Fruit fly (Drosophila melanogaster) whole organism, pupa: ENCODE measurements around the gene Amnionless.

ENCODE experiments used
- CG10348 ChIP-seq: fragments of 200-800 bp; sonication (Bioruptor generic); IDR thresholded peaks from 2 replicates; pipeline ENCODE4 v1.3.6; 2022; ENCODE audit warnings: missing biosample characterization, missing genetic modification characterization
- CG12605 ChIP-seq: fragments of 200-800 bp; sonication (Bioruptor generic); IDR thresholded peaks from 2 replicates; pipeline ENCODE4 v1.3.6; 2022; ENCODE audit warnings: missing biosample characterization, missing genetic modification characterization
- CG13204 ChIP-seq: fragments of 200-800 bp; sonication (Bioruptor generic); optimal IDR thresholded peaks from 2 replicates; lab custom pipeline; 2018; ENCODE audit warnings: missing biosample characterization, mild to moderate bottlenecking, missing genetic modification characterization, moderate library complexity
- CG14655 ChIP-seq: fragments of 200-800 bp; sonication (Bioruptor generic); optimal IDR thresholded peaks from 3 replicates; lab custom pipeline; 2017; ENCODE audit warnings: mild to moderate bottlenecking, missing biosample characterization, missing genetic modification reagents, missing genetic modification characterization
- CG15710 ChIP-seq: fragments of 200-800 bp; sonication (Bioruptor generic); optimal IDR thresholded peaks from 2 replicates; lab custom pipeline; 2018; ENCODE audit warnings: missing biosample characterization, mild to moderate bottlenecking, missing genetic modification characterization, moderate library complexity
- CG17806 ChIP-seq: fragments of 200-800 bp; sonication (Bioruptor generic); optimal IDR thresholded peaks from 2 replicates; lab custom pipeline; 2018; ENCODE audit warnings: missing biosample characterization, mild to moderate bottlenecking, missing genetic modification characterization, moderate library complexity
- CG32121 ChIP-seq: fragments of 200-800 bp; sonication (Bioruptor generic); IDR thresholded peaks from 2 replicates; pipeline ENCODE4 v1.3.6; 2022; ENCODE audit warnings: missing biosample characterization, missing genetic modification characterization
- CG34367 ChIP-seq: fragments of 200-800 bp; sonication (Bioruptor generic); optimal IDR thresholded peaks from 2 replicates; lab custom pipeline; 2018; ENCODE audit warnings: missing biosample characterization, mild to moderate bottlenecking, missing genetic modification characterization
- CG4496 ChIP-seq: fragments of 200-800 bp; sonication (Bioruptor generic); IDR thresholded peaks from 3 replicates; pipeline ENCODE4 v1.3.6; 2022; ENCODE audit warnings: missing biosample characterization, missing genetic modification characterization
- CG8159 ChIP-seq: fragments of 200-800 bp; sonication (Bioruptor generic); optimal IDR thresholded peaks from 3 replicates; lab custom pipeline; 2018; ENCODE audit warnings: missing biosample characterization, mild to moderate bottlenecking, missing genetic modification characterization, moderate library complexity
- CG8301 ChIP-seq: fragments of 200-800 bp; sonication (Bioruptor generic); optimal IDR thresholded peaks from 2 replicates; lab custom pipeline; 2018; ENCODE audit warnings: missing biosample characterization, mild to moderate bottlenecking, missing genetic modification characterization
- CG9948 ChIP-seq: fragments of 200-800 bp; sonication (Bioruptor generic); optimal IDR thresholded peaks from 2 replicates; lab custom pipeline; 2018; ENCODE audit warnings: missing biosample characterization, mild to moderate bottlenecking, missing genetic modification characterization, moderate library complexity
- D1 ChIP-seq: fragments of 200-800 bp; sonication (Bioruptor generic); optimal IDR thresholded peaks from 2 replicates; lab custom pipeline; 2018; ENCODE audit warnings: missing biosample characterization, mild to moderate bottlenecking, missing genetic modification characterization, moderate library complexity
- EcR ChIP-seq: fragments of 200-800 bp; sonication (Bioruptor generic); optimal IDR thresholded peaks from 3 replicates; lab custom pipeline; 2019; ENCODE audit warnings: missing biosample characterization, missing genetic modification characterization, mild to moderate bottlenecking, moderate library complexity, missing genetic modification reagents
- Ets98B ChIP-seq: fragments of 200-800 bp; sonication (Bioruptor generic); IDR thresholded peaks from 2 replicates; pipeline ENCODE4 v1.3.6; 2022; ENCODE audit warnings: missing biosample characterization, missing genetic modification characterization
- Pif1A ChIP-seq: fragments of 200-800 bp; sonication (Bioruptor generic); optimal IDR thresholded peaks from 3 replicates; lab custom pipeline; 2016; ENCODE audit warnings: missing biosample characterization, missing genetic modification characterization
- Pif1B ChIP-seq: fragments of 200-800 bp; sonication (Bioruptor generic); optimal IDR thresholded peaks from 3 replicates; lab custom pipeline; 2016; ENCODE audit warnings: missing biosample characterization, missing genetic modification characterization
- Snoo ChIP-seq: fragments of 200-800 bp; sonication (Bioruptor generic); optimal IDR thresholded peaks from 3 replicates; lab custom pipeline; 2017; ENCODE audit warnings: missing biosample characterization, mild to moderate bottlenecking, missing genetic modification characterization, inconsistent platforms
- fd96Ca ChIP-seq: fragments of 200-800 bp; sonication (Bioruptor generic); IDR thresholded peaks from 3 replicates; pipeline ENCODE4 v1.3.6; 2022; ENCODE audit warnings: missing biosample characterization, missing genetic modification characterization
- gl ChIP-seq: fragments of 200-800 bp; sonication (Bioruptor generic); optimal IDR thresholded peaks from 2 replicates; lab custom pipeline; 2018; ENCODE audit warnings: missing biosample characterization, mild to moderate bottlenecking, missing genetic modification characterization
- rn ChIP-seq: fragments of 200-800 bp; sonication (Bioruptor generic); IDR thresholded peaks from 2 replicates; pipeline ENCODE4 v1.3.6; 2022; ENCODE audit warnings: missing biosample characterization, missing genetic modification characterization

Gene Amnionless

dm6 chr2L:247432-247831 is 41.5 kb downstream of the Amnionless start:
- no peak for TF ChIP-seq fd96Ca (GFP tag; lab: Robert Waterston, UW)
- peak; percentile 94 for TF ChIP-seq EcR (GFP tag; lab: Kevin White, UChicago)
- TF ChIP-seq, all 21 proteins: peak for 1

DNA sequence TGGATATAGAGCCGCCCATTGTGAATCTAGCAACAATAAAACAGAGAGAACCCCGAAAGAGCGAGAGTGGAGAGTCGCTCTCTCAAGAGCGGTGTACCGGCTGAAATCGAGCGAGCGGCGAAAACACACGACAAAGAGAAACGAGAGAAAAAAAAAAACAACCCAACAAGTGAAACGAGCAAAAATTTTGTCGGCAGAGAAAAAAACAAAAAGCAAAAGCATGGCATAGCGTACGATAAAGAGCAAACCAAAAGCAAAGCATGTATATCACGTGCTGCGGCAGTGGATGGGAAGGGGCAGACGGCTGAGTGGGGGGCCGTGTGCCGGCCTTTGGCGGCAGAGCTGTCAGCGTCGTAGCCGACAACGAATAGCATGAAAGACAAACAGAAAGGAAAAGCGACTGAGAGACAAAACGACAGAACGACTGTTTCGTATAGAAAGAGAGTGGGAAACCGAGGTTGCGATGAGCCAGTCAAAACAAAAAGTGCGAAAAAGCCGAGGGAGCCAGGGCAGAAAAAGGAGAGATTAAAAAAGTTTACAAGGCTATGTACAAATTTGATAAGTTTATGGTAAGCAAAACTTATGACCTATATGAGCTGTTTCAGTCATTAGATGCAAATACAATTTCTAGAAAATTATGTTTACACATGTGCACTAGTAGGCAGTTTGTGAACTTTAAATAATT is 42.1 kb downstream of the Amnionless start:
- TF ChIP-seq CG4496: peak; percentile 87; the same call in 2 of the 3 replicates
- peak; percentile 25 for TF ChIP-seq CG8301 (tag; lab: Kevin White, UChicago)
- peak; percentile 61 for TF ChIP-seq CG15710 (tag; lab: Kevin White, UChicago)
- no peak for TF ChIP-seq D1
- TF ChIP-seq CG12605 (GFP tag; lab: Robert Waterston, UW): peak; percentile 95
- peak; percentile 20; the same call in 1 of the 2 replicates for TF ChIP-seq rn (GFP tag; lab: Robert Waterston, UW)
- TF ChIP-seq EcR (GFP tag; lab: Kevin White, UChicago): peak; percentile 84
- TF ChIP-seq CG32121 (GFP tag; lab: Robert Waterston, UW): peak; percentile 85; the same call in 1 of the 2 replicates
- peak; percentile 88 for TF ChIP-seq Ets98B (GFP tag; lab: Robert Waterston, UW)
- TF ChIP-seq CG17806 (tag; lab: Kevin White, UChicago): peak; percentile 41
- TF ChIP-seq Pif1B (GFP tag; lab: Kevin White, UChicago): peak; percentile 76
- TF ChIP-seq CG14655 (GFP tag; lab: Kevin White, UChicago): peak; percentile 50
- peak; percentile 58 for TF ChIP-seq CG34367 (tag; lab: Kevin White, UChicago)
- TF ChIP-seq CG8159 (tag; lab: Kevin White, UChicago): peak; percentile 54
- peak; percentile 86 for TF ChIP-seq gl (tag; lab: Kevin White, UChicago)
- no peak for TF ChIP-seq CG10348 (GFP tag; lab: Robert Waterston, UW)
- TF ChIP-seq fd96Ca (GFP tag; lab: Robert Waterston, UW): peak; percentile 82
- peak; percentile 90 for TF ChIP-seq CG13204 (GFP tag; lab: Kevin White, UChicago)
- TF ChIP-seq CG9948: no peak
- peak; percentile 55 for TF ChIP-seq Snoo (tag; lab: Kevin White, UChicago)
- peak; percentile 80 for TF ChIP-seq Pif1A (GFP tag; lab: Kevin White, UChicago)

DNA sequence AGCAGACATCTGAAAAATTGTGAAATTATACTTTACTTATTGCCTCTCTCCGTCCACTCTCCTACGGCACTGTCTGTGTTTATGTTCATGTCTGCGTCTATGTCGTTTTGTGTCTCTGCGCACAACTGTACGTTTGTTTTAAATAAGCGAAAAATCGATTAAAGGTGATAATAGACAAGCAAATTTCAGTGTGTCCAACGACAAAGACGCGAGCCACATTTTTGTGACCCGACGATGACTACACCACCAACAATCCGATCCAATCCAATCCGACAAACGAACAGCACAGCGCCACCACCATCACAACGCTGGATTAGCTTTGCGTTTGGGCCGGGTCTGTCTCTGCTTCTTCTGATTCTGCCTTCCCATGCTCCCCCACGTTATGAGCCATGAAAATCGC is 44.4 kb downstream of the Amnionless start:
- TF ChIP-seq CG4496: no peak
- TF ChIP-seq CG17806 (tag; lab: Kevin White, UChicago): no peak
- TF ChIP-seq Snoo (tag; lab: Kevin White, UChicago): no peak
- no peak for TF ChIP-seq EcR (GFP tag; lab: Kevin White, UChicago)
- TF ChIP-seq CG10348 (GFP tag; lab: Robert Waterston, UW): no peak
- TF ChIP-seq D1: no peak
- no peak for TF ChIP-seq CG15710 (tag; lab: Kevin White, UChicago)
- no peak for TF ChIP-seq CG13204 (GFP tag; lab: Kevin White, UChicago)
- no peak for TF ChIP-seq Ets98B (GFP tag; lab: Robert Waterston, UW)
- no peak for TF ChIP-seq CG34367 (tag; lab: Kevin White, UChicago)
- TF ChIP-seq CG9948: no peak
- TF ChIP-seq rn (GFP tag; lab: Robert Waterston, UW): no peak

DNA sequence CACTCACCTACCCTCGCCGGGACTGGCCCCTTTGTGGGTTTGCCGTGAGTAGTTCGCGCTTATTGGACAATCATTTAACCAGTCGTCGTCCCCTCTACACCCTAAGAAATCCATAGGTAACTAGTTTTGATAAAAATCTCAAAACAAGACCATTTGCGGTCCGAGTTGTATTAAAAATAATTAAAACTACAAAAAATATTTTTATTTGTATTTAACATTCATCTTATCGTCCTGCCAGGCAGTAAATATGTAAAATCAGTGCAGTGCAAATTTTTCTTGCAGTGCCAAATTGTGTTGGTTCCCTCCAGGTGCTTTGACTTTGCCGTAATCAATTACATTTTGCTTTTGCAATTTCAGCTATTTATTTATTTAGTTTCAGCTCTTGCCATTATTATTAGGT is 45.1 kb downstream of the Amnionless start:
- TF ChIP-seq CG8159 (tag; lab: Kevin White, UChicago): no peak
- TF ChIP-seq CG9948: no peak
- no peak for TF ChIP-seq CG17806 (tag; lab: Kevin White, UChicago)
- TF ChIP-seq Ets98B (GFP tag; lab: Robert Waterston, UW): peak; percentile 88
- TF ChIP-seq CG32121 (GFP tag; lab: Robert Waterston, UW): peak; percentile 83
- no peak for TF ChIP-seq EcR (GFP tag; lab: Kevin White, UChicago)
- TF ChIP-seq D1: no peak
- TF ChIP-seq gl (tag; lab: Kevin White, UChicago): no peak
- TF ChIP-seq CG4496: peak; percentile 80
- TF ChIP-seq CG14655 (GFP tag; lab: Kevin White, UChicago): no peak
- 0 out of 2 replicates have a peak, but pooled peaks have one; percentile 22 for TF ChIP-seq CG12605 (GFP tag; lab: Robert Waterston, UW)
- TF ChIP-seq Pif1A (GFP tag; lab: Kevin White, UChicago): no peak
- TF ChIP-seq rn (GFP tag; lab: Robert Waterston, UW): peak; percentile 56; the same call in 1 of the 2 replicates
- no peak for TF ChIP-seq CG15710 (tag; lab: Kevin White, UChicago)
- TF ChIP-seq CG8301 (tag; lab: Kevin White, UChicago): no peak
- peak; percentile 85 for TF ChIP-seq fd96Ca (GFP tag; lab: Robert Waterston, UW)
- TF ChIP-seq CG13204 (GFP tag; lab: Kevin White, UChicago): no peak
- TF ChIP-seq CG10348 (GFP tag; lab: Robert Waterston, UW): no peak
- no peak for TF ChIP-seq Pif1B (GFP tag; lab: Kevin White, UChicago)
- TF ChIP-seq Snoo (tag; lab: Kevin White, UChicago): no peak

DNA sequence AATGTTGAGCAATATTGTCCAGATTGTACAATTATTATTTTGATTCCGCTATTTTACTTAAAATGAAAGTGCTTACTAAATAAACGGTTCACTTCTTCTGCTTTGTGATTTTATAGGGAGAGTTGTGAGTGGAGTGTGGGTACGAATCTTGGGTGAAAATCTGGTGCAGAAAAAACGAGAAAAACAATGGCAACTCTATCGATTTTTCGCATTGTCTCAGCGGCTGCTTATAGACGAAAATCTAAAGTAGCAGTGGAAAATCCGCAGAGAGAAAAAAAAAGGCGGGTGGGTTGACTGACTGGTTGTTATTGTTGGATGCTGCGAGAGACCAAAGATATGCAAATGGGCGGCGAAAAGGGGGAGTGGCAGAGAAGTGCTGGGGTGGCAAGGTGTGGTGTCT is 45.8 kb downstream of the Amnionless start:
- no peak for TF ChIP-seq CG17806 (tag; lab: Kevin White, UChicago)
- no peak for TF ChIP-seq CG4496
- TF ChIP-seq CG15710 (tag; lab: Kevin White, UChicago): no peak
- TF ChIP-seq Pif1B (GFP tag; lab: Kevin White, UChicago): no peak
- no peak for TF ChIP-seq gl (tag; lab: Kevin White, UChicago)
- TF ChIP-seq EcR (GFP tag; lab: Kevin White, UChicago): no peak
- TF ChIP-seq CG9948: no peak
- no peak for TF ChIP-seq CG14655 (GFP tag; lab: Kevin White, UChicago)
- no peak for TF ChIP-seq rn (GFP tag; lab: Robert Waterston, UW)
- TF ChIP-seq fd96Ca (GFP tag; lab: Robert Waterston, UW): no peak
- TF ChIP-seq Pif1A (GFP tag; lab: Kevin White, UChicago): no peak
- TF ChIP-seq D1: no peak
- no peak for TF ChIP-seq CG12605 (GFP tag; lab: Robert Waterston, UW)
- no peak for TF ChIP-seq CG10348 (GFP tag; lab: Robert Waterston, UW)
- TF ChIP-seq, all 21 proteins: peak for 0
